Worm (Caenorhabditis elegans) whole organism, young adult: ENCODE measurements around the gene srw-69.
A peak's percentile ranks its signal among the peaks of the same experiment; 100 is the strongest.

ENCODE experiments used
- B0261.1 ChIP-seq: sonication (generic microtip); optimal IDR thresholded peaks from 2 replicates; lab custom pipeline; 2016; ENCODE audit warnings: mild to moderate bottlenecking, missing genetic modification characterization, moderate library complexity, missing compliant biosample characterization
- B0336.3 ChIP-seq: fragments of 200-800 bp; sonication (Bioruptor generic); IDR thresholded peaks from 2 replicates; pipeline ENCODE4 v1.3.6; 2022; ENCODE audit warnings: missing genetic modification characterization, missing compliant biosample characterization
- C06A6.2 ChIP-seq: fragments of 200-800 bp; sonication (Bioruptor generic); conservative IDR thresholded peaks from 2 replicates; pipeline ENCODE4 v1.3.6; 2022; ENCODE audit warnings: missing genetic modification characterization, missing compliant biosample characterization
- F23B12.7 ChIP-seq: sonication (generic microtip); optimal IDR thresholded peaks from 2 replicates; lab custom pipeline; 2017; ENCODE audit warnings: missing genetic modification characterization, mild to moderate bottlenecking, missing compliant biosample characterization, antibody characterized with exemption, moderate library complexity; ENCODE audit not compliant: insufficient read depth
- F57A8.1 ChIP-seq: fragments of 200-800 bp; sonication (Bioruptor generic); optimal IDR thresholded peaks from 2 replicates; lab custom pipeline; 2018; ENCODE audit warnings: mild to moderate bottlenecking, missing genetic modification characterization, moderate library complexity, missing compliant biosample characterization
- F57C9.4 ChIP-seq: sonication (generic microtip); optimal IDR thresholded peaks from 2 replicates; lab custom pipeline; 2017; ENCODE audit warnings: mild to moderate bottlenecking, missing genetic modification characterization, missing compliant biosample characterization
- K12H6.12 ChIP-seq: fragments of 200-800 bp; sonication (Bioruptor generic); optimal IDR thresholded peaks from 2 replicates; lab custom pipeline; 2018; ENCODE audit warnings: mild to moderate bottlenecking, missing genetic modification characterization, missing compliant biosample characterization
- Y79H2A.3 ChIP-seq: fragments of 200-800 bp; sonication (Bioruptor generic); conservative IDR thresholded peaks from 2 replicates; pipeline ENCODE4 v1.3.6; 2022; ENCODE audit warnings: missing genetic modification reagents, missing genetic modification characterization, missing compliant biosample characterization
- akir-1 ChIP-seq: fragments of 200-800 bp; sonication (Bioruptor generic); optimal IDR thresholded peaks from 2 replicates; lab custom pipeline; 2018; ENCODE audit warnings: mild to moderate bottlenecking, missing genetic modification characterization, moderate library complexity, missing compliant biosample characterization
- aptf-3 ChIP-seq: fragments of 200-800 bp; sonication (Bioruptor generic); IDR thresholded peaks from 2 replicates; pipeline ENCODE4 v1.3.6; 2022; ENCODE audit warnings: missing genetic modification characterization, missing compliant biosample characterization
- athp-1 ChIP-seq: sonication (generic microtip); optimal IDR thresholded peaks from 2 replicates; lab custom pipeline; 2017; ENCODE audit warnings: mild to moderate bottlenecking, missing genetic modification characterization, missing compliant biosample characterization
- attf-3 ChIP-seq: fragments of 200-800 bp; sonication (Bioruptor generic); conservative IDR thresholded peaks from 2 replicates; pipeline ENCODE4 v1.3.6; 2022; ENCODE audit warnings: missing genetic modification reagents, missing genetic modification characterization, missing compliant biosample characterization
- bed-1 ChIP-seq: fragments of 200-800 bp; sonication (Bioruptor generic); IDR thresholded peaks from 2 replicates; pipeline ENCODE4 v1.3.6; 2022; ENCODE audit warnings: missing genetic modification reagents, missing genetic modification characterization, missing compliant biosample characterization
- ccch-3 ChIP-seq: fragments of 200-800 bp; sonication (Bioruptor generic); optimal IDR thresholded peaks from 2 replicates; lab custom pipeline; 2018; ENCODE audit warnings: mild to moderate bottlenecking, missing genetic modification characterization, missing compliant biosample characterization
- ceh-27 ChIP-seq: fragments of 200-800 bp; sonication (Bioruptor generic); optimal IDR thresholded peaks from 2 replicates; lab custom pipeline; 2018; ENCODE audit warnings: mild to moderate bottlenecking, missing genetic modification characterization, moderate library complexity, missing compliant biosample characterization
- ceh-58 ChIP-seq: fragments of 200-800 bp; sonication (Bioruptor generic); IDR thresholded peaks from 2 replicates; pipeline ENCODE4 v1.3.6; 2022; ENCODE audit warnings: missing genetic modification characterization, missing compliant biosample characterization
- die-1 ChIP-seq: sonication (generic microtip); optimal IDR thresholded peaks from 2 replicates; lab custom pipeline; 2016; ENCODE audit warnings: missing genotype, mild to moderate bottlenecking, missing genetic modification characterization, missing compliant biosample characterization
- dpl-1 ChIP-seq: fragments of 150-350 bp; optimal IDR thresholded peaks from 2 replicates; lab custom pipeline; 2014; ENCODE audit warnings: missing biosample characterization, missing genetic modification reagents, missing genetic modification characterization
- efl-1 ChIP-seq: fragments of 150-350 bp; optimal IDR thresholded peaks from 2 replicates; lab custom pipeline; 2014; ENCODE audit warnings: missing biosample characterization, missing genetic modification reagents, missing genetic modification characterization
- egl-44 ChIP-seq: fragments of 200-800 bp; sonication (Bioruptor generic); IDR thresholded peaks from 2 replicates; pipeline ENCODE4 v1.3.6; 2022; ENCODE audit warnings: missing genetic modification reagents, missing genetic modification characterization, missing compliant biosample characterization
- egrh-3 ChIP-seq: fragments of 200-800 bp; sonication (Bioruptor generic); IDR thresholded peaks from 2 replicates; pipeline ENCODE4 v1.3.6; 2022; ENCODE audit warnings: missing genetic modification reagents, missing genetic modification characterization, missing compliant biosample characterization
- fkh-3 ChIP-seq: sonication (generic microtip); optimal IDR thresholded peaks from 2 replicates; lab custom pipeline; 2016; ENCODE audit warnings: mild to moderate bottlenecking, missing genetic modification characterization, missing compliant biosample characterization
- lin-26 ChIP-seq: fragments of 200-800 bp; sonication (Bioruptor generic); IDR thresholded peaks from 2 replicates; pipeline ENCODE4 v1.3.6; 2022; ENCODE audit warnings: missing genetic modification reagents, missing genetic modification characterization, missing compliant biosample characterization
- lin-35 ChIP-seq, 3 experiments: fragments of 150-350 bp in 2 of 3; sonication (generic microtip) in 1 of 3; optimal IDR thresholded peaks; 2 replicates each; lab custom pipeline; 2014 to 2018; ENCODE audit warnings: missing biosample characterization in 3 of 3, missing genetic modification characterization in 3 of 3, missing genetic modification reagents in 3 of 3
- lsy-27 ChIP-seq: sonication (generic microtip); optimal IDR thresholded peaks from 2 replicates; lab custom pipeline; 2017; ENCODE audit warnings: missing genetic modification characterization, mild to moderate bottlenecking, missing compliant biosample characterization, antibody characterized with exemption, missing genotype, borderline replicate concordance; ENCODE audit not compliant: insufficient read depth
- mel-28 ChIP-seq: sonication (generic microtip); optimal IDR thresholded peaks from 2 replicates; lab custom pipeline; 2016; ENCODE audit warnings: borderline replicate concordance, mild to moderate bottlenecking, missing genetic modification characterization, missing compliant biosample characterization
- mxl-1 ChIP-seq: sonication (generic microtip); optimal IDR thresholded peaks from 2 replicates; lab custom pipeline; 2016; ENCODE audit warnings: missing genetic modification characterization, missing compliant biosample characterization
- nfya-1 ChIP-seq: sonication (generic microtip); optimal IDR thresholded peaks from 2 replicates; lab custom pipeline; 2017; ENCODE audit warnings: antibody characterized with exemption, missing compliant biosample characterization, missing genetic modification characterization, borderline replicate concordance; ENCODE audit not compliant: insufficient read depth
- nhr-179 ChIP-seq: sonication (generic microtip); optimal IDR thresholded peaks from 2 replicates; lab custom pipeline; 2016; ENCODE audit warnings: mild to moderate bottlenecking, missing genetic modification characterization, missing compliant biosample characterization
- nhr-90 ChIP-seq: sonication (generic microtip); optimal IDR thresholded peaks from 2 replicates; lab custom pipeline; 2016; ENCODE audit warnings: missing genotype, mild to moderate bottlenecking, missing genetic modification characterization, missing compliant biosample characterization
- pbrm-1 ChIP-seq: fragments of 200-800 bp; sonication (Bioruptor generic); IDR thresholded peaks from 2 replicates; pipeline ENCODE4 v1.3.6; 2022; ENCODE audit warnings: missing genetic modification reagents, missing genetic modification characterization, missing compliant biosample characterization
- pha-4 ChIP-seq: fragments of 150-350 bp; sonication (generic microtip); optimal IDR thresholded peaks from 2 replicates; lab custom pipeline; 2014; ENCODE audit warnings: missing biosample characterization, missing genetic modification reagents, missing genetic modification characterization
- rcor-1 ChIP-seq: fragments of 200-800 bp; sonication (Bioruptor generic); IDR thresholded peaks from 2 replicates; pipeline ENCODE4 v1.3.6; 2022; ENCODE audit warnings: missing genetic modification reagents, missing genetic modification characterization, missing compliant biosample characterization
- sdz-38 ChIP-seq: sonication (generic microtip); optimal IDR thresholded peaks from 2 replicates; lab custom pipeline; 2016; ENCODE audit warnings: missing genotype, missing genetic modification characterization, missing compliant biosample characterization
- sea-2 ChIP-seq: fragments of 200-800 bp; sonication (Bioruptor generic); IDR thresholded peaks from 2 replicates; pipeline ENCODE4 v1.3.6; 2022; ENCODE audit warnings: missing genetic modification characterization, missing compliant biosample characterization
- snpc-1.3 ChIP-seq: sonication (generic microtip); optimal IDR thresholded peaks from 2 replicates; lab custom pipeline; 2017; ENCODE audit warnings: missing genetic modification characterization, mild to moderate bottlenecking, missing compliant biosample characterization, antibody characterized with exemption, moderate library complexity, missing genotype, missing genetic modification reagents; ENCODE audit not compliant: insufficient read depth
- snpc-3.4 ChIP-seq: sonication (generic microtip); optimal IDR thresholded peaks from 2 replicates; lab custom pipeline; 2017; ENCODE audit warnings: missing genetic modification characterization, mild to moderate bottlenecking, missing compliant biosample characterization, antibody characterized with exemption, moderate library complexity, missing genotype, missing genetic modification reagents
- snpc-4 ChIP-seq, 5 experiments: fragments of 150-350 bp in 1 of 5; sonication (generic microtip) in 4 of 5; optimal IDR thresholded peaks; 2 replicates each; lab custom pipeline; 2014 to 2018; ENCODE audit warnings: missing genetic modification characterization in 5 of 5, missing biosample characterization in 3 of 5, antibody characterized with exemption in 2 of 5, mild to moderate bottlenecking in 2 of 5, missing compliant biosample characterization in 2 of 5, missing genotype in 2 of 5, moderate library complexity in 2 of 5, missing genetic modification reagents in 1 of 5
- tbp1 ChIP-seq: fragments of 200-800 bp; sonication (Bioruptor generic); optimal IDR thresholded peaks from 2 replicates; lab custom pipeline; 2018; ENCODE audit warnings: mild to moderate bottlenecking, missing genetic modification characterization, missing compliant biosample characterization
- tbx-9 ChIP-seq: sonication (generic microtip); optimal IDR thresholded peaks from 2 replicates; lab custom pipeline; 2016; ENCODE audit warnings: borderline replicate concordance, missing genetic modification characterization, inconsistent platforms, missing compliant biosample characterization
- tlf-1 ChIP-seq: fragments of 200-800 bp; sonication (Bioruptor generic); optimal IDR thresholded peaks from 2 replicates; lab custom pipeline; 2018; ENCODE audit warnings: mild to moderate bottlenecking, missing genetic modification characterization, missing compliant biosample characterization
- unc-130 ChIP-seq: sonication (generic microtip); optimal IDR thresholded peaks from 2 replicates; lab custom pipeline; 2016; ENCODE audit warnings: missing genetic modification reagents, missing genetic modification characterization, missing compliant biosample characterization
- unc-62 ChIP-seq: fragments of 150-350 bp; optimal IDR thresholded peaks from 2 replicates; lab custom pipeline; 2014; ENCODE audit warnings: missing biosample characterization, missing genetic modification reagents, missing genetic modification characterization
- ztf-18 ChIP-seq: sonication (generic microtip); optimal IDR thresholded peaks from 2 replicates; lab custom pipeline; 2016; ENCODE audit warnings: missing genotype, mild to moderate bottlenecking, missing genetic modification characterization, missing compliant biosample characterization
- ztf-26 ChIP-seq: sonication (generic microtip); optimal IDR thresholded peaks from 2 replicates; lab custom pipeline; 2017; ENCODE audit warnings: missing genetic modification characterization, missing compliant biosample characterization
- ztf-3 ChIP-seq: fragments of 200-800 bp; sonication (Bioruptor generic); optimal IDR thresholded peaks from 2 replicates; lab custom pipeline; 2018; ENCODE audit warnings: mild to moderate bottlenecking, missing genetic modification characterization, missing compliant biosample characterization
- ztf-6 ChIP-seq: fragments of 200-800 bp; sonication (Bioruptor generic); IDR thresholded peaks from 2 replicates; pipeline ENCODE4 v1.3.6; 2022; ENCODE audit warnings: missing genetic modification reagents, missing genetic modification characterization, missing compliant biosample characterization

The srw-69 gene

DNA sequence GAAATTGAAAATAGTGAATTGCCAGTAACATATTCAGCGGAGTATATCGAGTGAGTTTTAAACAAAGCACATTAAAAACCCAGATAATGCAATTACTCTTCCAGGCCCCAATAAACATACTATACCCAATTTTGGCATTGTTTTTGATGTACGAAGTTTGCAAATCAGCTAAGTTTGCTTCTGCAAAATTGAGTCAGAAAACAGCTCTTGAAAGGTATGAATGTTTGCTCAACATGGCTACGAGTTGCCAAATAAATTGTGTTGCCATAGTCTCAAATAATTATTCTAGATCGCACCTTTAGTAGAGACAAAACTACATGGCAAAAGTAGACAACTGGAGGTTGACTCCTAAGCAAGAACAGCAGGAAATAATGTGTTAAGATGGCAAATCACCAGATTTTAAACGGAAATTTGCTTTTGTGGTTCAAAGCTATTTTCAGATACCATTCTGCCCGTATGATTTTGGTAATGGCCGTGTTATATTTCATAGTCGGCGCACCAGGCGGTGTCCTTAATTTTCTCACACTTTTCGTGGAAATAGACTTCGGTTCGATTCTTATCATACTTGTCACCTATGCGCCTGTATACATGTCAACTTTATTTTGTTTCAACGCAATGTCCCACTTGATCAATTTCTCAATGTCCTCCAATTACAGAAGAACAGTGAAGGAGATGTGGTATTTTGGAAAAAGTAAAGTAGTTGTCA, 3.8 kb upstream of the srw-69 start:
- no peak for TF ChIP-seq efl-1 (GFP tag; lab: Kevin White, UChicago)
- TF ChIP-seq K12H6.12 (tag; lab: Kevin White, UChicago), result peak; percentile 2
- TF ChIP-seq tlf-1, result peak; percentile 53
- TF ChIP-seq ztf-3, result peak; percentile 22
- TF ChIP-seq dpl-1, result no peak
- peak; percentile 1 for TF ChIP-seq fkh-3
- peak; percentile 83 for TF ChIP-seq pha-4 (tag; lab: Kevin White, UChicago)
- no peak for TF ChIP-seq Y79H2A.3 (GFP tag; lab: Robert Waterston, UW)
- TF ChIP-seq B0261.1, result no peak
- no peak for TF ChIP-seq F57A8.1 (GFP tag; lab: Kevin White, UChicago)
- no peak for TF ChIP-seq mel-28
- no peak for TF ChIP-seq sea-2 (GFP tag; lab: Robert Waterston, UW)
- no peak for TF ChIP-seq nhr-179
- TF ChIP-seq F57C9.4 (tag; lab: Kevin White, UChicago), result peak; percentile 50
- TF ChIP-seq ceh-58 (GFP tag; lab: Robert Waterston, UW), result no peak
- no peak for TF ChIP-seq akir-1 (GFP tag; lab: Kevin White, UChicago)
- no peak for TF ChIP-seq lsy-27
- TF ChIP-seq F23B12.7, result no peak
- TF ChIP-seq unc-130, result no peak
- TF ChIP-seq unc-62 (GFP tag; lab: Kevin White, UChicago), result no peak
- no peak for TF ChIP-seq nfya-1 (tag; lab: Kevin White, UChicago)
- peak; percentile 9 for TF ChIP-seq ceh-27 (GFP tag; lab: Kevin White, UChicago)
- no peak for TF ChIP-seq attf-3
- peak; percentile 46 for TF ChIP-seq athp-1 (tag; lab: Kevin White, UChicago)
- TF ChIP-seq sdz-38 (tag; lab: Kevin White, UChicago), result no peak
- TF ChIP-seq C06A6.2, result peak; percentile 59
- peak; percentile 38 for TF ChIP-seq tbp1 (GFP tag; lab: Kevin White, UChicago)
- peak; percentile 4 for TF ChIP-seq mxl-1 (tag; lab: Kevin White, UChicago)
- peak; percentile 40 for TF ChIP-seq ztf-26
- peak; percentile 64; the same call in 1 of the 2 replicates for TF ChIP-seq pbrm-1 (GFP tag; lab: Robert Waterston, UW)
- peak; percentile 66 for TF ChIP-seq nhr-90 (tag; lab: Kevin White, UChicago)
- TF ChIP-seq ccch-3, result no peak
- TF ChIP-seq ztf-6 (GFP tag; lab: Robert Waterston, UW), result no peak
- no peak for TF ChIP-seq egrh-3 (GFP tag; lab: Robert Waterston, UW)
- no peak for TF ChIP-seq aptf-3 (GFP tag; lab: Robert Waterston, UW)
- peak; percentile 44; the same call in 1 of the 2 replicates for TF ChIP-seq egl-44 (GFP tag; lab: Robert Waterston, UW)
- TF ChIP-seq tbx-9 (tag; lab: Kevin White, UChicago), result peak; percentile 81
- no peak for TF ChIP-seq snpc-1.3
- no peak; the same call in 1 of the 2 replicates for TF ChIP-seq lin-26 (GFP tag; lab: Robert Waterston, UW)
- no peak for TF ChIP-seq snpc-3.4 (tag; lab: Kevin White, UChicago)
- TF ChIP-seq lin-35 (GFP tag; optimal IDR thresholded peaks at IDR 0.05; lab: Kevin White, UChicago), result peak in 1 of 3 experiments; percentile 29
- TF ChIP-seq ztf-18 (tag; lab: Kevin White, UChicago), result no peak
- TF ChIP-seq rcor-1, result no peak
- TF ChIP-seq B0336.3 (GFP tag; lab: Robert Waterston, UW), result peak; percentile 67
- TF ChIP-seq die-1 (tag; lab: Kevin White, UChicago), result no peak
- TF ChIP-seq bed-1 (GFP tag; lab: Robert Waterston, UW), result no peak
- no peak for TF ChIP-seq snpc-4 (GFP tag; optimal IDR thresholded peaks at IDR 0.05; lab: Kevin White, UChicago)
- no peak for TF ChIP-seq snpc-4 (tag; optimal IDR thresholded peaks at IDR 0.05; lab: Kevin White, UChicago)
